Worm (Caenorhabditis elegans) whole organism, L3 larva: Measurements from ENCODE around the gene Y38C1BA.1.

ENCODE experiments used
- ZK546.5 ChIP-seq: sonication (generic microtip); optimal IDR thresholded peaks from 2 replicates; lab custom pipeline; 2017; ENCODE audit warnings: missing biosample characterization, missing genetic modification characterization
- aly-2 ChIP-seq: fragments of 150-350 bp; optimal IDR thresholded peaks from 2 replicates; lab custom pipeline; 2014; ENCODE audit warnings: missing biosample characterization, missing genetic modification characterization
- ama-1 ChIP-seq: fragments of 150-350 bp; optimal IDR thresholded peaks from 2 replicates; lab custom pipeline; 2018
- ceh-16 ChIP-seq: sonication (generic microtip); optimal IDR thresholded peaks from 2 replicates; lab custom pipeline; 2017; ENCODE audit warnings: missing biosample characterization, missing genetic modification characterization
- ceh-28 ChIP-seq: fragments of 150-350 bp; optimal IDR thresholded peaks from 2 replicates; lab custom pipeline; 2014; ENCODE audit warnings: missing biosample characterization, missing genetic modification reagents, missing genetic modification characterization
- ceh-82 ChIP-seq: fragments of 150-350 bp; optimal IDR thresholded peaks from 2 replicates; lab custom pipeline; 2014; ENCODE audit warnings: missing biosample characterization, missing genetic modification characterization
- ceh-9 ChIP-seq: sonication (generic microtip); optimal IDR thresholded peaks from 2 replicates; lab custom pipeline; 2018; ENCODE audit warnings: missing biosample characterization, missing genetic modification characterization
- egl-27 ChIP-seq: sonication (generic microtip); optimal IDR thresholded peaks from 4 replicates; lab custom pipeline; 2017; ENCODE audit warnings: missing biosample characterization, missing genetic modification reagents, missing genetic modification characterization
- egl-5 ChIP-seq: fragments of 150-350 bp; optimal IDR thresholded peaks from 2 replicates; lab custom pipeline; 2017; ENCODE audit warnings: missing biosample characterization, missing genetic modification reagents, missing genetic modification characterization, inconsistent platforms
- elt-2 ChIP-seq: sonication (generic microtip); optimal IDR thresholded peaks from 2 replicates; lab custom pipeline; 2016; ENCODE audit warnings: missing genetic modification reagents, mild to moderate bottlenecking, missing genetic modification characterization, missing compliant biosample characterization
- elt-3 ChIP-seq, 3 experiments: fragments of 150-350 bp in 1 of 3; sonication (generic microtip) in 2 of 3; optimal IDR thresholded peaks; 2 replicates in 2 of 3; 4 replicates in 1 of 3; lab custom pipeline; 2014 to 2017; ENCODE audit warnings: missing biosample characterization in 3 of 3, missing genetic modification characterization in 3 of 3
- eor-1 ChIP-seq, 2 experiments: fragments of 150-350 bp; optimal IDR thresholded peaks; 2 replicates each; lab custom pipeline; 2014 to 2018; ENCODE audit warnings: missing biosample characterization in 2 of 2, missing genetic modification characterization in 2 of 2
- fkh-10 ChIP-seq: sonication (generic microtip); optimal IDR thresholded peaks from 2 replicates; lab custom pipeline; 2017; ENCODE audit warnings: missing biosample characterization, missing genetic modification reagents, missing genetic modification characterization
- fkh-2 ChIP-seq: fragments of 150-350 bp; optimal IDR thresholded peaks from 2 replicates; lab custom pipeline; 2014; ENCODE audit warnings: missing biosample characterization, missing genetic modification reagents, missing genetic modification characterization
- fos-1 ChIP-seq: fragments of 150-350 bp; optimal IDR thresholded peaks from 2 replicates; lab custom pipeline; 2014; ENCODE audit warnings: missing biosample characterization, missing genetic modification characterization
- hmg-11 ChIP-seq: sonication (generic microtip); optimal IDR thresholded peaks from 2 replicates; lab custom pipeline; 2016; ENCODE audit warnings: missing genetic modification characterization, missing compliant biosample characterization
- lin-39 ChIP-seq: fragments of 150-350 bp; optimal IDR thresholded peaks from 2 replicates; lab custom pipeline; 2018; ENCODE audit warnings: missing biosample characterization, missing genetic modification reagents, missing genetic modification characterization
- mdl-1 ChIP-seq: fragments of 150-350 bp; optimal IDR thresholded peaks from 2 replicates; lab custom pipeline; 2014; ENCODE audit warnings: missing biosample characterization, missing genetic modification characterization
- nfya-1 ChIP-seq: sonication (generic microtip); optimal IDR thresholded peaks from 2 replicates; lab custom pipeline; 2017; ENCODE audit warnings: missing genetic modification characterization, mild to moderate bottlenecking, missing compliant biosample characterization, antibody characterized with exemption, moderate library complexity; ENCODE audit not compliant: insufficient read depth
- nhr-11 ChIP-seq: fragments of 150-350 bp; optimal IDR thresholded peaks from 2 replicates; lab custom pipeline; 2014; ENCODE audit warnings: missing biosample characterization, missing genetic modification characterization
- nhr-12 ChIP-seq: fragments of 150-350 bp; optimal IDR thresholded peaks from 2 replicates; lab custom pipeline; 2014; ENCODE audit warnings: missing biosample characterization, missing genetic modification characterization
- nhr-23 ChIP-seq: fragments of 150-350 bp; optimal IDR thresholded peaks from 2 replicates; lab custom pipeline; 2014; ENCODE audit warnings: missing biosample characterization, missing genetic modification reagents, missing genetic modification characterization
- nhr-25 ChIP-seq: sonication (generic microtip); optimal IDR thresholded peaks from 2 replicates; lab custom pipeline; 2017; ENCODE audit warnings: missing biosample characterization, missing genetic modification characterization
- nhr-28 ChIP-seq: fragments of 150-350 bp; optimal IDR thresholded peaks from 2 replicates; lab custom pipeline; 2014; ENCODE audit warnings: missing biosample characterization, missing genetic modification characterization
- nhr-43 ChIP-seq: sonication (generic microtip); optimal IDR thresholded peaks from 2 replicates; lab custom pipeline; 2016; ENCODE audit warnings: mild to moderate bottlenecking, missing genetic modification characterization, missing compliant biosample characterization; ENCODE audit not compliant: poor library complexity, severe bottlenecking
- nhr-67 ChIP-seq: fragments of 150-350 bp; optimal IDR thresholded peaks from 2 replicates; lab custom pipeline; 2014; ENCODE audit warnings: missing biosample characterization, missing genetic modification characterization
- nhr-76 ChIP-seq: fragments of 150-350 bp; sonication (generic microtip); optimal IDR thresholded peaks from 5 replicates; lab custom pipeline; 2014; ENCODE audit warnings: missing biosample characterization, missing genetic modification characterization
- nhr-77 ChIP-seq: fragments of 150-350 bp; optimal IDR thresholded peaks from 2 replicates; lab custom pipeline; 2014; ENCODE audit warnings: missing biosample characterization, missing genetic modification characterization
- pha-4 ChIP-seq: fragments of 150-350 bp; optimal IDR thresholded peaks from 2 replicates; lab custom pipeline; 2014; ENCODE audit warnings: missing biosample characterization, missing genetic modification reagents, missing genetic modification characterization
- pqm-1 ChIP-seq: fragments of 150-350 bp; optimal IDR thresholded peaks from 2 replicates; lab custom pipeline; 2017; ENCODE audit warnings: missing biosample characterization, missing genetic modification characterization, inconsistent platforms
- sea-2 ChIP-seq: fragments of 150-350 bp; sonication (generic microtip); optimal IDR thresholded peaks from 4 replicates; lab custom pipeline; 2014; ENCODE audit warnings: missing biosample characterization, missing genetic modification reagents, missing genetic modification characterization
- skn-1 ChIP-seq: fragments of 150-350 bp; optimal IDR thresholded peaks from 2 replicates; lab custom pipeline; 2014; ENCODE audit warnings: missing biosample characterization, missing genetic modification characterization
- snpc-4 ChIP-seq: fragments of 150-350 bp; optimal IDR thresholded peaks from 2 replicates; lab custom pipeline; 2014; ENCODE audit warnings: missing biosample characterization, missing genetic modification characterization
- tbx-2 ChIP-seq: sonication (generic microtip); optimal IDR thresholded peaks from 2 replicates; lab custom pipeline; 2016; ENCODE audit warnings: mild to moderate bottlenecking, missing genetic modification characterization, missing compliant biosample characterization
- unc-39 ChIP-seq: sonication (generic microtip); optimal IDR thresholded peaks from 4 replicates; lab custom pipeline; 2017; ENCODE audit warnings: missing biosample characterization, missing genetic modification characterization
- unc-62 ChIP-seq: fragments of 150-350 bp; sonication (generic microtip); optimal IDR thresholded peaks from 4 replicates; lab custom pipeline; 2014; ENCODE audit warnings: missing biosample characterization, missing genetic modification reagents, missing genetic modification characterization
- zag-1 ChIP-seq: fragments of 150-350 bp; optimal IDR thresholded peaks from 2 replicates; lab custom pipeline; 2014; ENCODE audit warnings: missing biosample characterization, missing genetic modification characterization
- ztf-11 ChIP-seq: fragments of 150-350 bp; optimal IDR thresholded peaks from 2 replicates; lab custom pipeline; 2014; ENCODE audit warnings: missing biosample characterization, missing genetic modification characterization
- ztf-4 ChIP-seq: fragments of 150-350 bp; optimal IDR thresholded peaks from 2 replicates; lab custom pipeline; 2014; ENCODE audit warnings: missing biosample characterization, missing genetic modification characterization

Gene Y38C1BA.1

ce11 chrIV:1834972-1835371 is 31.2 kb upstream of the Y38C1BA.1 start:
- no peak for TF ChIP-seq mdl-1 (tag; lab: Kevin White, UChicago)
- TF ChIP-seq fkh-2 (tag; lab: Kevin White, UChicago): no peak
- peak; percentile 30 for TF ChIP-seq ceh-28

- TF ChIP-seq elt-2 (tag; lab: Kevin White, UChicago) (peak; percentile 76), nhr-12 (no peak), pha-4 (tag; lab: Kevin White, UChicago) (peak; percentile 46), pqm-1 (tag; lab: Kevin White, UChicago) (peak; percentile 19)
Observed at ce11 chrIV:1834242-1834641, 30.5 kb upstream of the Y38C1BA.1 start, which contains the start of gene ccm-2. ccm-2 (plus strand) TSS chrIV:1834628.

ce11 chrIV:1833115-1833514 is 29.3 kb upstream of the Y38C1BA.1 start:
- peak; percentile 69 for TF ChIP-seq ceh-28
- TF ChIP-seq hmg-11 (tag; lab: Kevin White, UChicago): no peak

- TF ChIP-seq nhr-77 (tag; lab: Kevin White, UChicago) (no peak), elt-2 (tag; lab: Kevin White, UChicago) (no peak), eor-1 (tag; optimal IDR thresholded peaks at IDR 0.05; lab: Kevin White, UChicago) (no peak), fkh-2 (tag; lab: Kevin White, UChicago) (no peak), lin-39 (peak; percentile 57)
Observed at ce11 chrIV:1827362-1827761, 23.6 kb upstream of the Y38C1BA.1 start.

- TF ChIP-seq nhr-28 (tag; lab: Kevin White, UChicago) (no peak), skn-1 (tag; lab: Kevin White, UChicago) (no peak), fkh-10 (GFP tag; lab: Kevin White, UChicago) (no peak), nhr-11 (peak; percentile 41), tbx-2 (tag; lab: Kevin White, UChicago) (no peak), eor-1 (tag; optimal IDR thresholded peaks at IDR 0.05; lab: Kevin White, UChicago) (no peak), ceh-9 (tag; lab: Kevin White, UChicago) (no peak), lin-39 (peak; percentile 40)
Observed at ce11 chrIV:1826737-1827136, 23.0 kb upstream of the Y38C1BA.1 start.

- TF ChIP-seq unc-39 (no peak), eor-1 (tag; optimal IDR thresholded peaks at IDR 0.05; lab: Kevin White, UChicago) (no peak), nfya-1 (peak; percentile 27)
Observed at ce11 chrIV:1825789-1826188, 22.0 kb upstream of the Y38C1BA.1 start.

ce11 chrIV:1824065-1824531 is 20.3 kb upstream of the Y38C1BA.1 start, which contains the start of gene cmk-1:
cmk-1 (plus strand) TSS chrIV:1824481.
- TF ChIP-seq fkh-2 (tag; lab: Kevin White, UChicago): no peak
- no peak for TF ChIP-seq ztf-11 (tag; lab: Kevin White, UChicago)
- TF ChIP-seq ZK546.5 (tag; lab: Kevin White, UChicago): no peak
- TF ChIP-seq nhr-76 (tag; lab: Kevin White, UChicago): no peak
- no peak for TF ChIP-seq zag-1 (tag; lab: Kevin White, UChicago)
- peak; percentile 33 for TF ChIP-seq egl-5 (tag; lab: Kevin White, UChicago)
- TF ChIP-seq tbx-2 (tag; lab: Kevin White, UChicago): peak; percentile 15
- TF ChIP-seq mdl-1 (tag; lab: Kevin White, UChicago): no peak
- no peak for TF ChIP-seq ceh-9 (tag; lab: Kevin White, UChicago)
- TF ChIP-seq ceh-82 (tag; lab: Kevin White, UChicago): no peak
- TF ChIP-seq fos-1: no peak
- TF ChIP-seq nhr-12: no peak
- TF ChIP-seq nhr-77 (tag; lab: Kevin White, UChicago): no peak
- TF ChIP-seq nhr-43: no peak
- no peak for TF ChIP-seq sea-2
- peak; percentile 36 for TF ChIP-seq fkh-10 (GFP tag; lab: Kevin White, UChicago)
- TF ChIP-seq egl-27 (tag; lab: Kevin White, UChicago): no peak
- no peak for TF ChIP-seq nhr-23 (tag; lab: Kevin White, UChicago)
- no peak for TF ChIP-seq nhr-28 (tag; lab: Kevin White, UChicago)
- TF ChIP-seq nhr-25 (tag; lab: Kevin White, UChicago): no peak
- peak; percentile 68 for TF ChIP-seq lin-39
- no peak for TF ChIP-seq elt-3 (tag; optimal IDR thresholded peaks at IDR 0.05; lab: Kevin White, UChicago)
- TF ChIP-seq pha-4 (tag; lab: Kevin White, UChicago): no peak
- TF ChIP-seq hmg-11 (tag; lab: Kevin White, UChicago): peak; percentile 64
- no peak for TF ChIP-seq ztf-4 (tag; lab: Kevin White, UChicago)
- TF ChIP-seq nhr-11: no peak
- TF ChIP-seq elt-2 (tag; lab: Kevin White, UChicago): no peak
- TF ChIP-seq ceh-16: no peak
- TF ChIP-seq pqm-1 (tag; lab: Kevin White, UChicago): no peak
- peak; percentile 83 for TF ChIP-seq nfya-1
- no peak for TF ChIP-seq unc-39
- no peak for TF ChIP-seq ama-1 (lab: Kevin White, UChicago)
- peak; percentile 51 for TF ChIP-seq snpc-4
- TF ChIP-seq aly-2 (tag; lab: Kevin White, UChicago): no peak
- TF ChIP-seq unc-62 (GFP tag; lab: Kevin White, UChicago): peak; percentile 47
- TF ChIP-seq nhr-67: no peak
